Worm (Caenorhabditis elegans): ENCODE data around the gene R11G10.3.

DNA sequence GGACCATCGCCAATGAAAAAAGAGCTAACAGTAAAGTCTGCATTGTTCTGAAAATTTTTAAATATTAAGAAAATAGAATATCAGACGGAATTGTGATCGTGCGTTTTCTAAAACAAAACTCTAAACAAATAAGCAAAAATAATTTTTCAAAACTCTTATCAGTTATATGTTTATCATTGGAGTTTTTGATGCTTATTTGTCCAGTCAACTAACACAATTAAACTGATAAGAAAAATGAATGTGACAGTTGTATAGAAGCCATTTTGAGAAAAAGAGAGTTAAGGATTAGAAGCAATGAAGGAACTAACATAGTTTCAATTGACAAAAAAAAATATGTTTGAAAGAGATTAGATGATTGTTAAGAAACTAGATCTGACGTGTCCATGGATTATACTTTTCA lies 7.4 kb downstream of the R11G10.3 start, which contains the start of gene ttr-44:
- TF ChIP-seq ztf-16 (tag; optimal IDR thresholded peaks at IDR 0.05): no peak
- TF ChIP-seq pax-1 (tag; optimal IDR thresholded peaks at IDR 0.05): no peak
- no peak for TF ChIP-seq nhr-11 (tag; optimal IDR thresholded peaks at IDR 0.05)

Measured in whole organism, late embryonic.